Worm (Caenorhabditis elegans) whole organism, late embryonic: ENCODE results near the gene frpr-2.
A peak's percentile ranks its signal among the peaks of the same experiment; 100 is the strongest.

ENCODE experiments used
- C08G9.2 ChIP-seq: sonication (generic microtip); optimal IDR thresholded peaks from 2 replicates; lab custom pipeline; 2016; ENCODE audit warnings: mild to moderate bottlenecking, missing genetic modification characterization, moderate library complexity, missing compliant biosample characterization
- F13H6.1 ChIP-seq: sonication (generic microtip); optimal IDR thresholded peaks from 2 replicates; lab custom pipeline; 2016; ENCODE audit warnings: missing genetic modification characterization, missing compliant biosample characterization
- K02D7.2 ChIP-seq: sonication (generic microtip); optimal IDR thresholded peaks from 2 replicates; lab custom pipeline; 2017; ENCODE audit warnings: mild to moderate bottlenecking, missing genetic modification characterization, missing compliant biosample characterization
- T23F11.4 ChIP-seq: fragments of 200-800 bp; sonication (Bioruptor generic); optimal IDR thresholded peaks from 2 replicates; lab custom pipeline; 2018; ENCODE audit warnings: mild to moderate bottlenecking, missing genetic modification characterization, missing compliant biosample characterization
- ahr-1 ChIP-seq: sonication (generic microtip); optimal IDR thresholded peaks from 2 replicates; lab custom pipeline; 2016; ENCODE audit warnings: missing genetic modification characterization, missing compliant biosample characterization
- ceh-14 ChIP-seq: sonication (generic microtip); optimal IDR thresholded peaks from 2 replicates; lab custom pipeline; 2016; ENCODE audit warnings: missing genotype, missing genetic modification characterization, missing compliant biosample characterization
- ceh-18 ChIP-seq: sonication (generic microtip); optimal IDR thresholded peaks from 2 replicates; lab custom pipeline; 2016; ENCODE audit warnings: missing genetic modification characterization, missing compliant biosample characterization
- ceh-19 ChIP-seq: fragments of 200-800 bp; sonication (Bioruptor generic); optimal IDR thresholded peaks from 2 replicates; lab custom pipeline; 2018; ENCODE audit warnings: mild to moderate bottlenecking, missing genetic modification characterization, missing compliant biosample characterization
- ceh-22 ChIP-seq: sonication (generic microtip); optimal IDR thresholded peaks from 2 replicates; lab custom pipeline; 2017; ENCODE audit warnings: missing biosample characterization, missing genetic modification characterization
- ceh-24 ChIP-seq: sonication (generic microtip); optimal IDR thresholded peaks from 2 replicates; lab custom pipeline; 2016; ENCODE audit warnings: mild to moderate bottlenecking, missing genetic modification characterization, missing compliant biosample characterization
- ceh-30 ChIP-seq: fragments of 150-350 bp; optimal IDR thresholded peaks from 2 replicates; lab custom pipeline; 2014; ENCODE audit warnings: missing biosample characterization, missing genetic modification characterization
- ceh-31 ChIP-seq: sonication (generic microtip); optimal IDR thresholded peaks from 2 replicates; lab custom pipeline; 2016; ENCODE audit warnings: missing genetic modification characterization, missing compliant biosample characterization
- ceh-9 ChIP-seq: sonication (generic microtip); optimal IDR thresholded peaks from 2 replicates; lab custom pipeline; 2016; ENCODE audit warnings: mild to moderate bottlenecking, missing genetic modification characterization, inconsistent platforms, missing compliant biosample characterization
- dmd-4 ChIP-seq: sonication (generic microtip); optimal IDR thresholded peaks from 2 replicates; lab custom pipeline; 2016; ENCODE audit warnings: borderline replicate concordance, missing genetic modification characterization, missing compliant biosample characterization
- dve-1 ChIP-seq: sonication (generic microtip); optimal IDR thresholded peaks from 2 replicates; lab custom pipeline; 2017; ENCODE audit warnings: antibody characterized with exemption, mild to moderate bottlenecking, missing genetic modification characterization, missing compliant biosample characterization
- elt-4 ChIP-seq: sonication (generic microtip); optimal IDR thresholded peaks from 2 replicates; lab custom pipeline; 2016; ENCODE audit warnings: missing genetic modification characterization, missing compliant biosample characterization
- ets-4 ChIP-seq: sonication (generic microtip); optimal IDR thresholded peaks from 2 replicates; lab custom pipeline; 2016; ENCODE audit warnings: missing genetic modification characterization, missing compliant biosample characterization
- fax-1 ChIP-seq: sonication (generic microtip); optimal IDR thresholded peaks from 2 replicates; lab custom pipeline; 2016; ENCODE audit warnings: missing genotype, missing genetic modification characterization, missing compliant biosample characterization
- hlh-15 ChIP-seq: sonication (generic microtip); optimal IDR thresholded peaks from 2 replicates; lab custom pipeline; 2016; ENCODE audit warnings: missing genetic modification characterization, missing compliant biosample characterization
- hlh-6 ChIP-seq: sonication (generic microtip); optimal IDR thresholded peaks from 2 replicates; lab custom pipeline; 2016; ENCODE audit warnings: missing genotype, missing genetic modification characterization, missing compliant biosample characterization
- hlh-8 ChIP-seq: sonication (generic microtip); optimal IDR thresholded peaks from 2 replicates; lab custom pipeline; 2016; ENCODE audit warnings: missing genotype, missing genetic modification characterization, missing compliant biosample characterization
- lin-11 ChIP-seq: fragments of 200-800 bp; sonication (Bioruptor generic); optimal IDR thresholded peaks from 2 replicates; lab custom pipeline; 2018; ENCODE audit warnings: mild to moderate bottlenecking, missing genetic modification characterization, missing compliant biosample characterization
- mec-3 ChIP-seq: sonication (generic microtip); optimal IDR thresholded peaks from 2 replicates; lab custom pipeline; 2016; ENCODE audit warnings: borderline replicate concordance, missing genetic modification characterization, missing compliant biosample characterization
- nfya-1 ChIP-seq: sonication (generic microtip); optimal IDR thresholded peaks from 2 replicates; lab custom pipeline; 2017; ENCODE audit warnings: missing genetic modification characterization, mild to moderate bottlenecking, missing compliant biosample characterization, antibody characterized with exemption, moderate library complexity
- nhr-11 ChIP-seq: fragments of 150-350 bp; optimal IDR thresholded peaks from 2 replicates; lab custom pipeline; 2014; ENCODE audit warnings: missing biosample characterization, missing genetic modification characterization
- nhr-232 ChIP-seq: sonication (generic microtip); optimal IDR thresholded peaks from 2 replicates; lab custom pipeline; 2016; ENCODE audit warnings: missing genetic modification characterization, missing compliant biosample characterization
- pag-3 ChIP-seq: sonication (generic microtip); optimal IDR thresholded peaks from 2 replicates; lab custom pipeline; 2016; ENCODE audit warnings: missing compliant biosample characterization, missing genetic modification characterization, borderline replicate concordance
- pat-9 ChIP-seq: fragments of 200-800 bp; sonication (Bioruptor generic); optimal IDR thresholded peaks from 2 replicates; lab custom pipeline; 2018; ENCODE audit warnings: mild to moderate bottlenecking, missing genetic modification characterization, moderate library complexity, missing compliant biosample characterization
- pax-1 ChIP-seq: fragments of 150-350 bp; optimal IDR thresholded peaks from 2 replicates; lab custom pipeline; 2014; ENCODE audit warnings: missing biosample characterization, missing genetic modification characterization
- pha-2 ChIP-seq: sonication (generic microtip); optimal IDR thresholded peaks from 2 replicates; lab custom pipeline; 2017; ENCODE audit warnings: mild to moderate bottlenecking, missing genetic modification characterization, missing compliant biosample characterization
- pha-4 ChIP-seq: fragments of 150-350 bp; optimal IDR thresholded peaks from 2 replicates; lab custom pipeline; 2018; ENCODE audit warnings: missing biosample characterization, missing genetic modification reagents, missing genetic modification characterization
- rnt-1 ChIP-seq: sonication (generic microtip); optimal IDR thresholded peaks from 2 replicates; lab custom pipeline; 2016; ENCODE audit warnings: missing genetic modification characterization, missing compliant biosample characterization
- sdc-2 ChIP-seq: sonication (generic microtip); optimal IDR thresholded peaks from 2 replicates; lab custom pipeline; 2016; ENCODE audit warnings: missing genotype, missing genetic modification characterization, missing compliant biosample characterization
- sox-4 ChIP-seq: sonication (generic microtip); optimal IDR thresholded peaks from 2 replicates; lab custom pipeline; 2017; ENCODE audit warnings: mild to moderate bottlenecking, missing genetic modification characterization, inconsistent platforms, missing compliant biosample characterization
- tbx-2 ChIP-seq: sonication (generic microtip); optimal IDR thresholded peaks from 2 replicates; lab custom pipeline; 2016; ENCODE audit warnings: missing genetic modification characterization, missing compliant biosample characterization
- tbx-7 ChIP-seq: sonication (generic microtip); optimal IDR thresholded peaks from 2 replicates; lab custom pipeline; 2016; ENCODE audit warnings: missing genotype, missing genetic modification characterization, missing compliant biosample characterization
- unc-42 ChIP-seq: sonication (generic microtip); optimal IDR thresholded peaks from 2 replicates; lab custom pipeline; 2016; ENCODE audit warnings: missing genotype, missing genetic modification characterization, missing compliant biosample characterization
- unc-55 ChIP-seq: sonication (generic microtip); optimal IDR thresholded peaks from 2 replicates; lab custom pipeline; 2017; ENCODE audit warnings: missing biosample characterization, missing genetic modification reagents, missing genetic modification characterization

frpr-2 gene

DNA sequence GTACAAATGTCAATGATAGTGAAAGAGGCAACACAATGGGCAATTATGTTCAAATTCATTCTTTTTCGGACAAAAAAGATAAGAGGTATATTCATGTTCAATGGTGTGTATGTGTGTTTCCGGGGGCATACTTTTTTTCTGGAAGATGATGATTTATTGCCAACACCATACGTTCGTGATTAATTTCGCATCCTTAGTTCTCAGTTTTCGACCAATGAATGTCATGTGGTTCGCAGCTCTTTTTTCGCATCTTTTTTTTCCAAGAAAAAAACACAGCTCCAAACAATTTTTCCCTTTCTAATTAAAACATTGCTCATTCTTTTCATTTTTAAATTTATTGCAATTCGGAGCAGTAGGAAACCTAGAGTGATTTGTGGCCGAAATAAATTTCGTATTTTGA lies 36.5 kb upstream of the frpr-2 start:
- TF ChIP-seq ceh-31 (no peak), pha-4 (tag; lab: Kevin White, UChicago) (no peak), elt-4 (tag; lab: Kevin White, UChicago) (no peak), F13H6.1 (tag; lab: Kevin White, UChicago) (no peak), ceh-9 (no peak), ets-4 (tag; lab: Kevin White, UChicago) (no peak), ceh-14 (tag; lab: Kevin White, UChicago) (no peak), tbx-7 (no peak), tbx-2 (no peak), pha-2 (no peak), ceh-22 (tag; lab: Kevin White, UChicago) (no peak), ceh-18 (no peak), nfya-1 (tag; lab: Kevin White, UChicago) (no peak), nhr-232 (no peak), pax-1 (no peak), ceh-19 (GFP tag; lab: Kevin White, UChicago) (no peak), sdc-2 (tag; lab: Kevin White, UChicago) (no peak), dve-1 (no peak), unc-42 (tag; lab: Kevin White, UChicago) (no peak)

- no peak for TF ChIP-seq pat-9 (tag; lab: Kevin White, UChicago)
- TF ChIP-seq ceh-24 (tag; lab: Kevin White, UChicago), result no peak
- TF ChIP-seq hlh-8, result no peak
- no peak for TF ChIP-seq fax-1 (tag; lab: Kevin White, UChicago)
- no peak for TF ChIP-seq unc-55 (GFP tag; lab: Kevin White, UChicago)
- TF ChIP-seq ets-4 (tag; lab: Kevin White, UChicago), result no peak
- no peak for TF ChIP-seq mec-3
- TF ChIP-seq hlh-15 (tag; lab: Kevin White, UChicago), result no peak
- no peak for TF ChIP-seq nfya-1 (tag; lab: Kevin White, UChicago)
- TF ChIP-seq nhr-232, result no peak
- no peak for TF ChIP-seq unc-42 (tag; lab: Kevin White, UChicago)
- TF ChIP-seq nhr-11 (tag; lab: Kevin White, UChicago), result no peak
These were observed 35.3 kb upstream of the frpr-2 start, which contains the start of gene C34E7.3 for ce11 chrX:12929961-12930360. Gene C34E7.3 (plus strand): TSS chrX:12930261.

DNA sequence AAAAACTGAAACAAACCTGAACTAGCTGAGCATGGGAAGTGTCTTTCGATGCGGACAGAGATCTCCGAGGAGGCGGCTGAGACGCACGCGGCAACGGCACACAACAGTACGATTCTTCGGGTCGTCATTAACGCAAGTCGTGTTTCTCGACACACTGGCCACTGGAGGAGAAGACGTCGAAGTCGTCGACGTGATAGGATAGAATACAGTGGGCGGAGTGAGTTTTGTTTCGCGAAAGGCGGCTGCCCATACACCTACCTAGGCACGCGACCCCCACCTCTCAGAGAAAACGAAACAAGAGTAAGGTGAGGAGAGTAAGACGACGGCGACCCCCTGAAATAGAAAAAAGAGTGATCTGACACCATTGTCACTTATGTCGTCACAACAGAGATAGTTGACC lies 30.5 kb upstream of the frpr-2 start, which contains the start of gene gmap-1:
Gene gmap-1 (minus strand): TSS at position 211 of the 400 bp plus-strand sequence.
- TF ChIP-seq ets-4 (tag; lab: Kevin White, UChicago) (no peak), rnt-1 (tag; lab: Kevin White, UChicago) (no peak), T23F11.4 (GFP tag; lab: Kevin White, UChicago) (no peak), pat-9 (tag; lab: Kevin White, UChicago) (no peak), hlh-6 (no peak), dmd-4 (tag; lab: Kevin White, UChicago) (no peak), lin-11 (no peak), pag-3 (tag; lab: Kevin White, UChicago) (no peak), ceh-31 (no peak)

ce11 chrX:12935694-12936093 lies 29.6 kb upstream of the frpr-2 start:
- TF ChIP-seq unc-55 (GFP tag; lab: Kevin White, UChicago) (peak; percentile 52), ceh-22 (tag; lab: Kevin White, UChicago) (no peak)

DNA sequence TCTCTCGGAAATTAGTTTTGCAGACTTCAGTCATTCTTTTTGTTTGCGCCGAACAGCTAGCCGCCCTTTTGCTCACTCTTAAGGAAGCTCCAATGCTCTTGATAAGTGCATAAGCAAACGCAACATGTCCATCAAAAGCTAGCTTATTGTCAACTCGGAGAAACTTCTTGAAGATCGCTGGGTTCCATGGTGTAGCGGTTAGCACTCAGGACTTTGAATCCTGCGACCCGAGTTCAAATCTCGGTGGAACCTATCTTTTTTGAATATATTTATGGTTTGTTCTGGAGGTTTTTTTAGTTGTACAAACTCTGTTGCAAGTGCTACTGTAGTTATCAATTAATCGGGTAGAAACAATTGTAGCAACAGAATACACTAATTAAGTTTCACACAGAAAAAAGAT lies 27.7 kb upstream of the frpr-2 start:
- no peak for TF ChIP-seq ceh-30 (tag; lab: Kevin White, UChicago)
- no peak for TF ChIP-seq ahr-1
- no peak for TF ChIP-seq C08G9.2 (tag; lab: Kevin White, UChicago)
- TF ChIP-seq pat-9 (tag; lab: Kevin White, UChicago), result no peak
- no peak for TF ChIP-seq hlh-6
- TF ChIP-seq K02D7.2 (tag; lab: Kevin White, UChicago), result no peak
- TF ChIP-seq dmd-4 (tag; lab: Kevin White, UChicago), result no peak
- no peak for TF ChIP-seq nhr-232
- no peak for TF ChIP-seq elt-4 (tag; lab: Kevin White, UChicago)
- no peak for TF ChIP-seq sox-4 (tag; lab: Kevin White, UChicago)
- TF ChIP-seq, all 69 proteins: peak for 0
